Fruit fly (Drosophila melanogaster): Measurements from ENCODE around the gene ttk.

Gene ttk

dm6 chr3R:31690439-31690838 is 23.2 kb upstream of the ttk start:
- TF ChIP-seq net (GFP tag; optimal IDR thresholded peaks at IDR 0.05) = no peak
- TF ChIP-seq Blimp-1 (GFP tag; optimal IDR thresholded peaks at IDR 0.05) = no peak
- TF ChIP-seq CG11902 (GFP tag; optimal IDR thresholded peaks at IDR 0.05) = no peak
- no peak for TF ChIP-seq fd85E (GFP tag; optimal IDR thresholded peaks at IDR 0.05)
- no peak for TF ChIP-seq Hr4 (GFP tag; optimal IDR thresholded peaks at IDR 0.05)
- no peak for TF ChIP-seq Lpt (GFP tag; optimal IDR thresholded peaks at IDR 0.05)
- 0 out of 3 replicates have a peak, but pooled peaks have one; percentile 14 for TF ChIP-seq CG6163 (GFP tag; IDR thresholded peaks at IDR 0.05)

dm6 chr3R:31696664-31697063 is 17.0 kb upstream of the ttk start:
- no peak for TF ChIP-seq Sox102F (GFP tag; optimal IDR thresholded peaks at IDR 0.05)
- TF ChIP-seq CG1621 (tag; optimal IDR thresholded peaks at IDR 0.05) = no peak
- TF ChIP-seq eg (GFP tag; IDR thresholded peaks at IDR 0.05) = no peak
- no peak for TF ChIP-seq CG34406 (GFP tag; optimal IDR thresholded peaks at IDR 0.05)
- TF ChIP-seq CG6792 (GFP tag; optimal IDR thresholded peaks at IDR 0.05) = no peak
- TF ChIP-seq Ets96B (tag; optimal IDR thresholded peaks at IDR 0.05) = no peak
- no peak for TF ChIP-seq svp (GFP tag)
- no peak for TF ChIP-seq fkh (GFP tag; optimal IDR thresholded peaks at IDR 0.05)
- no peak for TF ChIP-seq Eip93F (GFP tag; optimal IDR thresholded peaks at IDR 0.05)
- TF ChIP-seq achi (GFP tag; optimal IDR thresholded peaks at IDR 0.05) = no peak
- TF ChIP-seq CG4318 (GFP tag; optimal IDR thresholded peaks at IDR 0.05) = no peak
- TF ChIP-seq CG8119 (GFP tag; IDR thresholded peaks at IDR 0.05) = no peak
- TF ChIP-seq CG6163 (GFP tag; IDR thresholded peaks at IDR 0.05) = no peak

DNA sequence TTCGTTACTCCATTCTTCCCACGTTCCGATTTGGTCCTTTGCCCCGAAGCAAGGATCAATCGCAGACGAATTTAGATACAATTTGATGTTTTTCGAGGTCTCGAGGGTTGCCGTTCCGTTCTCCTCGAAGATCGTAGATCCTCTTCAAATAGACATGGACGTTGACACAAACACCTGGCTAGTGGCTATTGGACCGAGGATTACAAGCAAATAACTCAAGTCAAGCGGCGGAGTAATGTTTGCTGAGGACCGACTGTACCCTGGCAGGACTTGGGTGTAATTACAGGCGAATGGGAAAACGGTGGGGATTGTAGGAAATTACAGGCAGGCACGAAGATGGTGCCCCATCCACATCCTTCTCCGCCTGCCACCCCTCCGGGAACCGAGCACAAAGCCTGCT is 16.1 kb upstream of the ttk start:
- TF ChIP-seq acj6 (GFP tag; optimal IDR thresholded peaks at IDR 0.05) (no peak), CG8119 (GFP tag; IDR thresholded peaks at IDR 0.05) (no peak)

DNA sequence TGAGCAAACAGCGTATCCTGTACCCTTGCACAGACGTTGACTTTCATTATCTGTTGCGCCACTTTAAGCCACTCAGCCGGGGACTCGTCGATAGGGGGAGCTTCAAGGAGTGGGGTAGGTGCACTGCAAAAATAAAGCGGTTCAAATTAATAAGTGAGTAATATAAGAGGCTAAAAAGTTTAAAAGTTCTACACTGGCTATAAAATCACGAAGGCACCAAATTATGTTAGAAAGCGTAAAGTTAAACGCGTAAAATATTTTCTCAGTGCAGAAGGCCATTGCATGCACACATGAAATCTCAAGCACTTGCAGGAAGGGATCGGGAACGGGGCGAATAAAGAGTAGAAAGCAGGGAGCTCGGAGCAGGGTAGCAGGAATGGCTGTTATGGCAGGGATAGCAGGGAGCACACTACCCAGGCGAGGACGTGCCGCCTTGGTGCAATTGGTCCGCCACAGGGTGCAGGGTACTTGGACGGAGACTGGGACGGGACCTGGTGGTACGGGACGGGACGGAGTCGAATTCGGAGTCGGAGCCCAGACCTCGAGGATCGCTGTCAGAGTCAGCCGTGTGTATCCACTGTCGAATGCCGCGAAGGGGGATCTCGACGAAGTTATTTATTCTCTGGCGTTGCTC is 15.4 kb upstream of the ttk start:
- TF ChIP-seq Hr39 (GFP tag; optimal IDR thresholded peaks at IDR 0.05) (peak; percentile 95), salr (GFP tag; optimal IDR thresholded peaks at IDR 0.05) (peak; percentile 63 to 87), esn (GFP tag; optimal IDR thresholded peaks at IDR 0.05) (peak; percentile 95), CG8319 (GFP tag; optimal IDR thresholded peaks at IDR 0.05) (peak; percentile 80), CG9139 (GFP tag; optimal IDR thresholded peaks at IDR 0.05) (peak; percentile 87), CG1621 (tag; optimal IDR thresholded peaks at IDR 0.05) (peak; percentile 87), CG11294 (GFP tag; IDR thresholded peaks at IDR 0.05) (no peak), CG3919 (GFP tag; optimal IDR thresholded peaks at IDR 0.05) (peak; percentile 92), Sox102F (GFP tag; optimal IDR thresholded peaks at IDR 0.05) (peak; percentile 93), Hr38 (GFP tag; optimal IDR thresholded peaks at IDR 0.05) (no peak), CG10669 (GFP tag; optimal IDR thresholded peaks at IDR 0.05) (peak; percentile 92), Eip78C (GFP tag) (peak; percentile 97), CG11762 (GFP tag; optimal IDR thresholded peaks at IDR 0.05; ENCODE audit: insufficient read depth) (peak; percentile 57), Ets96B (tag; optimal IDR thresholded peaks at IDR 0.05) (peak; percentile 95), topi (GFP tag; optimal IDR thresholded peaks at IDR 0.05) (peak; percentile 95), CG3032 (tag; optimal IDR thresholded peaks at IDR 0.05) (peak; percentile 92), Met (GFP tag; optimal IDR thresholded peaks at IDR 0.05) (peak; percentile 95), CG15336 (GFP tag; IDR thresholded peaks at IDR 0.05) (peak; percentile 24; the same call in 1 of the 2 replicates), CG32006 (GFP tag; optimal IDR thresholded peaks at IDR 0.05) (peak; percentile 33), Sox15 (GFP tag; optimal IDR thresholded peaks at IDR 0.05) (peak; percentile 77), Gug (GFP tag; IDR thresholded peaks at IDR 0.05) (peak; percentile 57), svp (GFP tag) (peak; percentile 98), ss (GFP tag; optimal IDR thresholded peaks at IDR 0.05) (peak; percentile 91 to 92), spab (GFP tag; optimal IDR thresholded peaks at IDR 0.05) (peak; percentile 92), dsx (GFP tag; optimal IDR thresholded peaks at IDR 0.05; ENCODE audit: poor library complexity, severe bottlenecking) (peak; percentile 91), CG6163 (GFP tag; IDR thresholded peaks at IDR 0.05) (peak; percentile 92), net (GFP tag; optimal IDR thresholded peaks at IDR 0.05) (peak; percentile 65), CG31627 (GFP tag; optimal IDR thresholded peaks at IDR 0.05) (peak; percentile 94), Sox14 (GFP tag; optimal IDR thresholded peaks at IDR 0.05) (peak; percentile 89), vri (GFP tag; optimal IDR thresholded peaks at IDR 0.05) (peak; percentile 95), OdsH (GFP tag; optimal IDR thresholded peaks at IDR 0.05) (peak; percentile 86), fkh (GFP tag; optimal IDR thresholded peaks at IDR 0.05) (no peak), achi (GFP tag; optimal IDR thresholded peaks at IDR 0.05) (peak; percentile 87)

All from whole organism, prepupa.